Worm (Caenorhabditis elegans) whole organism, young adult: Measurements from ENCODE around the gene ech-3.

ENCODE experiments used
- C06A6.2 ChIP-seq: fragments of 200-800 bp; sonication (Bioruptor generic); conservative IDR thresholded peaks from 2 replicates; pipeline ENCODE4 v1.3.6; 2022; ENCODE audit warnings: missing genetic modification characterization, missing compliant biosample characterization
- F22D6.2 ChIP-seq: sonication (generic microtip); optimal IDR thresholded peaks from 2 replicates; lab custom pipeline; 2016; ENCODE audit warnings: mild to moderate bottlenecking, missing genetic modification characterization, missing compliant biosample characterization
- F37B4.10 ChIP-seq: fragments of 200-800 bp; sonication (Bioruptor generic); IDR thresholded peaks from 2 replicates; pipeline ENCODE4 v1.3.6; 2022; ENCODE audit warnings: missing genetic modification characterization, missing compliant biosample characterization
- F39B2.1 ChIP-seq: fragments of 200-800 bp; sonication (Bioruptor generic); IDR thresholded peaks from 2 replicates; pipeline ENCODE4 v1.3.6; 2022; ENCODE audit warnings: missing genetic modification reagents, missing genetic modification characterization, missing compliant biosample characterization
- F57A8.1 ChIP-seq: fragments of 200-800 bp; sonication (Bioruptor generic); optimal IDR thresholded peaks from 2 replicates; lab custom pipeline; 2018; ENCODE audit warnings: mild to moderate bottlenecking, missing genetic modification characterization, moderate library complexity, missing compliant biosample characterization
- K11D2.4 ChIP-seq: fragments of 200-800 bp; sonication (Bioruptor generic); IDR thresholded peaks from 2 replicates; pipeline ENCODE4 v1.3.6; 2022; ENCODE audit warnings: missing genetic modification reagents, missing genetic modification characterization, missing compliant biosample characterization
- T07F8.4 ChIP-seq: sonication (generic microtip); optimal IDR thresholded peaks from 2 replicates; lab custom pipeline; 2016; ENCODE audit warnings: mild to moderate bottlenecking, missing genetic modification characterization, moderate library complexity, missing compliant biosample characterization
- Y53G8AR.9 ChIP-seq: fragments of 200-800 bp; sonication (Bioruptor generic); conservative IDR thresholded peaks from 2 replicates; pipeline ENCODE4 v1.3.6; 2022; ENCODE audit warnings: missing genetic modification reagents, missing genetic modification characterization, missing compliant biosample characterization
- Y95B8A.8 ChIP-seq: fragments of 200-800 bp; sonication (Bioruptor generic); IDR thresholded peaks from 2 replicates; pipeline ENCODE4 v1.3.6; 2022; ENCODE audit warnings: missing genetic modification reagents, missing genetic modification characterization, missing compliant biosample characterization
- akir-1 ChIP-seq: fragments of 200-800 bp; sonication (Bioruptor generic); optimal IDR thresholded peaks from 2 replicates; lab custom pipeline; 2018; ENCODE audit warnings: mild to moderate bottlenecking, missing genetic modification characterization, moderate library complexity, missing compliant biosample characterization
- aptf-2 ChIP-seq: fragments of 200-800 bp; sonication (Bioruptor generic); conservative IDR thresholded peaks from 2 replicates; pipeline ENCODE4 v1.3.6; 2022; ENCODE audit warnings: missing genetic modification reagents, missing genetic modification characterization, missing compliant biosample characterization
- athp-1 ChIP-seq: sonication (generic microtip); optimal IDR thresholded peaks from 2 replicates; lab custom pipeline; 2017; ENCODE audit warnings: mild to moderate bottlenecking, missing genetic modification characterization, missing compliant biosample characterization
- attf-3 ChIP-seq: fragments of 200-800 bp; sonication (Bioruptor generic); conservative IDR thresholded peaks from 2 replicates; pipeline ENCODE4 v1.3.6; 2022; ENCODE audit warnings: missing genetic modification reagents, missing genetic modification characterization, missing compliant biosample characterization
- attf-5 ChIP-seq: fragments of 200-800 bp; sonication (Bioruptor generic); optimal IDR thresholded peaks from 2 replicates; lab custom pipeline; 2018; ENCODE audit warnings: mild to moderate bottlenecking, missing genetic modification characterization, missing compliant biosample characterization
- attf-6 ChIP-seq: fragments of 200-800 bp; sonication (Bioruptor generic); IDR thresholded peaks from 2 replicates; pipeline ENCODE4 v1.3.6; 2022; ENCODE audit warnings: missing genetic modification reagents, missing genetic modification characterization, missing compliant biosample characterization
- ceh-27 ChIP-seq: fragments of 200-800 bp; sonication (Bioruptor generic); optimal IDR thresholded peaks from 2 replicates; lab custom pipeline; 2018; ENCODE audit warnings: mild to moderate bottlenecking, missing genetic modification characterization, moderate library complexity, missing compliant biosample characterization
- ceh-58 ChIP-seq: fragments of 200-800 bp; sonication (Bioruptor generic); IDR thresholded peaks from 2 replicates; pipeline ENCODE4 v1.3.6; 2022; ENCODE audit warnings: missing genetic modification characterization, missing compliant biosample characterization
- ceh-79 ChIP-seq: sonication (generic microtip); optimal IDR thresholded peaks from 2 replicates; lab custom pipeline; 2017; ENCODE audit warnings: mild to moderate bottlenecking, missing genetic modification characterization, missing compliant biosample characterization
- dox-1 ChIP-seq: fragments of 200-800 bp; sonication (Bioruptor generic); IDR thresholded peaks from 2 replicates; pipeline ENCODE4 v1.3.6; 2022; ENCODE audit warnings: missing genetic modification reagents, missing genetic modification characterization, missing compliant biosample characterization
- dpl-1 ChIP-seq: fragments of 150-350 bp; optimal IDR thresholded peaks from 2 replicates; lab custom pipeline; 2014; ENCODE audit warnings: missing biosample characterization, missing genetic modification reagents, missing genetic modification characterization
- egl-44 ChIP-seq: fragments of 200-800 bp; sonication (Bioruptor generic); IDR thresholded peaks from 2 replicates; pipeline ENCODE4 v1.3.6; 2022; ENCODE audit warnings: missing genetic modification reagents, missing genetic modification characterization, missing compliant biosample characterization
- egrh-3 ChIP-seq: fragments of 200-800 bp; sonication (Bioruptor generic); IDR thresholded peaks from 2 replicates; pipeline ENCODE4 v1.3.6; 2022; ENCODE audit warnings: missing genetic modification reagents, missing genetic modification characterization, missing compliant biosample characterization
- hlh-26 ChIP-seq: fragments of 200-800 bp; sonication (Bioruptor generic); conservative IDR thresholded peaks from 2 replicates; pipeline ENCODE4 v1.3.6; 2022; ENCODE audit warnings: missing genetic modification reagents, missing genetic modification characterization, missing compliant biosample characterization
- hmg-1.2 ChIP-seq: fragments of 200-800 bp; sonication (Bioruptor generic); IDR thresholded peaks from 2 replicates; pipeline ENCODE4 v1.3.6; 2022; ENCODE audit warnings: missing genetic modification reagents, missing genetic modification characterization, missing compliant biosample characterization
- hmg-20 ChIP-seq: fragments of 200-800 bp; sonication (Bioruptor generic); IDR thresholded peaks from 2 replicates; pipeline ENCODE4 v1.3.6; 2022; ENCODE audit warnings: missing genetic modification reagents, missing genetic modification characterization, missing compliant biosample characterization
- lag-1 ChIP-seq: fragments of 200-800 bp; sonication (Bioruptor generic); IDR thresholded peaks from 2 replicates; pipeline ENCODE4 v1.3.6; 2022; ENCODE audit warnings: missing genetic modification reagents, missing genetic modification characterization, missing compliant biosample characterization
- let-526 ChIP-seq: fragments of 200-800 bp; sonication (Bioruptor generic); IDR thresholded peaks from 2 replicates; pipeline ENCODE4 v1.3.6; 2022; ENCODE audit warnings: missing genetic modification reagents, missing genetic modification characterization, missing compliant biosample characterization
- lir-1 ChIP-seq: fragments of 200-800 bp; sonication (Bioruptor generic); conservative IDR thresholded peaks from 2 replicates; pipeline ENCODE4 v1.3.6; 2022; ENCODE audit warnings: missing genetic modification reagents, missing genetic modification characterization, missing compliant biosample characterization
- lsl-1 ChIP-seq: fragments of 200-800 bp; sonication (Bioruptor generic); optimal IDR thresholded peaks from 2 replicates; lab custom pipeline; 2018; ENCODE audit warnings: mild to moderate bottlenecking, missing genetic modification characterization, moderate library complexity, missing compliant biosample characterization
- madf-3 ChIP-seq: fragments of 200-800 bp; sonication (Bioruptor generic); IDR thresholded peaks from 2 replicates; pipeline ENCODE4 v1.3.6; 2022; ENCODE audit warnings: missing genetic modification reagents, missing genetic modification characterization, missing compliant biosample characterization
- madf-6 ChIP-seq: fragments of 200-800 bp; sonication (Bioruptor generic); IDR thresholded peaks from 2 replicates; pipeline ENCODE4 v1.3.6; 2022; ENCODE audit warnings: missing genetic modification reagents, missing genetic modification characterization, missing compliant biosample characterization
- madf-8 ChIP-seq: fragments of 200-800 bp; sonication (Bioruptor generic); conservative IDR thresholded peaks from 2 replicates; pipeline ENCODE4 v1.3.6; 2022; ENCODE audit warnings: missing genetic modification reagents, missing genetic modification characterization, missing compliant biosample characterization
- mcd-1 ChIP-seq: fragments of 200-800 bp; sonication (Bioruptor generic); IDR thresholded peaks from 2 replicates; pipeline ENCODE4 v1.3.6; 2022; ENCODE audit warnings: missing genetic modification reagents, missing genetic modification characterization, missing compliant biosample characterization
- nhr-179 ChIP-seq: sonication (generic microtip); optimal IDR thresholded peaks from 2 replicates; lab custom pipeline; 2016; ENCODE audit warnings: mild to moderate bottlenecking, missing genetic modification characterization, missing compliant biosample characterization
- nhr-80 ChIP-seq: sonication (generic microtip); optimal IDR thresholded peaks from 2 replicates; lab custom pipeline; 2016; ENCODE audit warnings: missing genetic modification characterization, missing compliant biosample characterization
- nhr-90 ChIP-seq: sonication (generic microtip); optimal IDR thresholded peaks from 2 replicates; lab custom pipeline; 2016; ENCODE audit warnings: missing genotype, mild to moderate bottlenecking, missing genetic modification characterization, missing compliant biosample characterization
- pbrm-1 ChIP-seq: fragments of 200-800 bp; sonication (Bioruptor generic); IDR thresholded peaks from 2 replicates; pipeline ENCODE4 v1.3.6; 2022; ENCODE audit warnings: missing genetic modification reagents, missing genetic modification characterization, missing compliant biosample characterization
- repo-1 ChIP-seq: sonication (generic microtip); optimal IDR thresholded peaks from 2 replicates; lab custom pipeline; 2017; ENCODE audit warnings: mild to moderate bottlenecking, missing genetic modification characterization, missing compliant biosample characterization
- rpc-1 ChIP-seq, 2 experiments: fragments of 150-350 bp in 1 of 2; sonication (generic microtip) in 1 of 2; optimal IDR thresholded peaks; 2 replicates each; lab custom pipeline; 2014 to 2018; ENCODE audit warnings: missing biosample characterization in 1 of 2, missing genetic modification characterization in 1 of 2, missing genetic modification reagents in 1 of 2, missing genotype in 1 of 2
- snpc-4 ChIP-seq, 5 experiments: fragments of 150-350 bp in 1 of 5; sonication (generic microtip) in 4 of 5; optimal IDR thresholded peaks; 2 replicates each; lab custom pipeline; 2014 to 2018; ENCODE audit warnings: missing genetic modification characterization in 5 of 5, missing biosample characterization in 3 of 5, antibody characterized with exemption in 2 of 5, mild to moderate bottlenecking in 2 of 5, missing compliant biosample characterization in 2 of 5, missing genotype in 2 of 5, moderate library complexity in 2 of 5, missing genetic modification reagents in 1 of 5
- somi-1 ChIP-seq: fragments of 200-800 bp; sonication (Bioruptor generic); optimal IDR thresholded peaks from 2 replicates; lab custom pipeline; 2018; ENCODE audit warnings: mild to moderate bottlenecking, missing genetic modification characterization, missing compliant biosample characterization
- sptf-2 ChIP-seq: fragments of 200-800 bp; sonication (Bioruptor generic); optimal IDR thresholded peaks from 2 replicates; lab custom pipeline; 2018; ENCODE audit warnings: mild to moderate bottlenecking, missing genetic modification characterization, missing compliant biosample characterization
- unc-130 ChIP-seq: sonication (generic microtip); optimal IDR thresholded peaks from 2 replicates; lab custom pipeline; 2016; ENCODE audit warnings: missing genetic modification reagents, missing genetic modification characterization, missing compliant biosample characterization
- zfh-2 ChIP-seq: fragments of 200-800 bp; sonication (Bioruptor generic); conservative IDR thresholded peaks from 2 replicates; pipeline ENCODE4 v1.3.6; 2022; ENCODE audit warnings: missing genetic modification reagents, missing genetic modification characterization, missing compliant biosample characterization

The ech-3 gene

ce11 chrV:8022040-8022439, at the start of gene ech-3:
ech-3 (plus strand) TSS chrV:8022217.
- TF ChIP-seq repo-1 (no peak), hmg-1.2 (GFP tag; lab: Robert Waterston, UW) (peak; percentile 30; the same call in 1 of the 2 replicates), Y53G8AR.9 (GFP tag; lab: Robert Waterston, UW) (no peak), snpc-4 (GFP tag; optimal IDR thresholded peaks at IDR 0.05; lab: Kevin White, UChicago) (no peak), snpc-4 (tag; optimal IDR thresholded peaks at IDR 0.05; lab: Kevin White, UChicago) (no peak), let-526 (GFP tag; lab: Robert Waterston, UW) (no peak), hlh-26 (GFP tag; lab: Robert Waterston, UW) (no peak), dpl-1 (GFP tag; lab: Kevin White, UChicago) (no peak), T07F8.4 (no peak), egrh-3 (GFP tag; lab: Robert Waterston, UW) (no peak)

- TF ChIP-seq madf-3 (GFP tag; lab: Robert Waterston, UW), result no peak
- no peak for TF ChIP-seq akir-1 (GFP tag; lab: Kevin White, UChicago)
- no peak for TF ChIP-seq nhr-90 (tag; lab: Kevin White, UChicago)
- no peak for TF ChIP-seq snpc-4 (GFP tag; optimal IDR thresholded peaks at IDR 0.05; lab: Kevin White, UChicago)
- TF ChIP-seq snpc-4 (tag; optimal IDR thresholded peaks at IDR 0.05; lab: Kevin White, UChicago), result no peak
- no peak for TF ChIP-seq Y53G8AR.9 (GFP tag; lab: Robert Waterston, UW)
- TF ChIP-seq somi-1 (GFP tag; lab: Kevin White, UChicago), result no peak
- no peak for TF ChIP-seq ceh-79
- TF ChIP-seq F37B4.10, result no peak
- no peak for TF ChIP-seq unc-130 (GFP tag; lab: Kevin White, UChicago)
- no peak for TF ChIP-seq egl-44
- no peak for TF ChIP-seq ceh-58
- TF ChIP-seq zfh-2 (GFP tag; lab: Robert Waterston, UW), result peak; percentile 15
- TF ChIP-seq lag-1 (GFP tag; lab: Robert Waterston, UW), result no peak
- no peak for TF ChIP-seq F22D6.2 (tag; lab: Kevin White, UChicago)
- peak; percentile 70 for TF ChIP-seq nhr-80
- TF ChIP-seq sptf-2 (GFP tag; lab: Kevin White, UChicago), result no peak
- TF ChIP-seq rpc-1 (optimal IDR thresholded peaks at IDR 0.05; lab: Kevin White, UChicago), result no peak
- TF ChIP-seq rpc-1 (tag; optimal IDR thresholded peaks at IDR 0.05; lab: Kevin White, UChicago), result no peak
These were observed 44.1 kb upstream of the ech-3 start, which contains the start of gene let-413 for ce11 chrV:7977701-7978461. let-413 (minus strand) TSS chrV:7977776.

- no peak for TF ChIP-seq lsl-1 (GFP tag; lab: Kevin White, UChicago)
- no peak for TF ChIP-seq Y95B8A.8 (GFP tag; lab: Robert Waterston, UW)
- no peak for TF ChIP-seq pbrm-1
- TF ChIP-seq attf-5 (GFP tag; lab: Kevin White, UChicago), result peak; percentile 62
- TF ChIP-seq attf-6 (GFP tag; lab: Robert Waterston, UW), result no peak
- TF ChIP-seq madf-6 (GFP tag; lab: Robert Waterston, UW), result no peak
- no peak for TF ChIP-seq T07F8.4
- TF ChIP-seq hmg-20 (GFP tag; lab: Robert Waterston, UW), result no peak
- peak; percentile 49 for TF ChIP-seq ceh-27
- no peak for TF ChIP-seq lir-1 (GFP tag; lab: Robert Waterston, UW)
- no peak for TF ChIP-seq F39B2.1 (GFP tag; lab: Robert Waterston, UW)
- no peak for TF ChIP-seq attf-3 (GFP tag; lab: Robert Waterston, UW)
- TF ChIP-seq repo-1, result no peak
- TF ChIP-seq athp-1, result no peak
- TF ChIP-seq nhr-179, result no peak
- TF ChIP-seq hmg-1.2 (GFP tag; lab: Robert Waterston, UW), result peak; percentile 44; the same call in 1 of the 2 replicates
- TF ChIP-seq F57A8.1 (GFP tag; lab: Kevin White, UChicago), result no peak
- no peak for TF ChIP-seq madf-8 (GFP tag; lab: Robert Waterston, UW)
- TF ChIP-seq lag-1 (GFP tag; lab: Robert Waterston, UW), result no peak
- TF ChIP-seq mcd-1, result 0 out of 2 replicates have a peak, but pooled peaks have one; percentile 22
- TF ChIP-seq aptf-2, result no peak
- no peak for TF ChIP-seq madf-3 (GFP tag; lab: Robert Waterston, UW)
- no peak for TF ChIP-seq K11D2.4 (GFP tag; lab: Robert Waterston, UW)
- TF ChIP-seq C06A6.2 (GFP tag; lab: Robert Waterston, UW), result no peak
- peak; percentile 44; the same call in 1 of the 2 replicates for TF ChIP-seq dox-1
These were observed 43.2 kb upstream of the ech-3 start for ce11 chrV:7978798-7979197.
